Worm (Caenorhabditis elegans): ENCODE data around the gene cyp-35A2.

- no peak for TF ChIP-seq lsy-2 (tag; optimal IDR thresholded peaks at IDR 0.05)
- TF ChIP-seq cnd-1 (tag; optimal IDR thresholded peaks at IDR 0.05), result no peak
- TF ChIP-seq lin-13 (tag; optimal IDR thresholded peaks at IDR 0.05), result no peak
- TF ChIP-seq unc-62 (GFP tag; optimal IDR thresholded peaks at IDR 0.05), result no peak
- TF ChIP-seq snpc-4 (tag; optimal IDR thresholded peaks at IDR 0.05), result no peak
- no peak for TF ChIP-seq pha-4 (tag; optimal IDR thresholded peaks at IDR 0.05)
- TF ChIP-seq elt-3 (tag; optimal IDR thresholded peaks at IDR 0.05), result no peak
- TF ChIP-seq drap-1 (GFP tag; optimal IDR thresholded peaks at IDR 0.05), result no peak
- no peak for TF ChIP-seq ceh-39 (tag; optimal IDR thresholded peaks at IDR 0.05)
- TF ChIP-seq blmp-1 (tag; optimal IDR thresholded peaks at IDR 0.05), result no peak
- TF ChIP-seq lin-32 (GFP tag; optimal IDR thresholded peaks at IDR 0.05), result no peak
- TF ChIP-seq mls-2 (tag; optimal IDR thresholded peaks at IDR 0.05), result no peak
- no peak for TF ChIP-seq ztf-11 (tag; optimal IDR thresholded peaks at IDR 0.05)
- no peak for TF ChIP-seq nhr-76 (tag; optimal IDR thresholded peaks at IDR 0.05)
Observed at ce11 chrV:7364059-7364458, at the start of gene cyp-35A2.

All from whole organism, mixed stage, embryonic.